Worm (Caenorhabditis elegans) whole organism, young adult: ENCODE results near the gene srxa-12.

Experiments
- B0261.1 ChIP-seq: sonication (generic microtip); optimal IDR thresholded peaks from 2 replicates; lab custom pipeline; 2016; ENCODE audit warnings: mild to moderate bottlenecking, missing genetic modification characterization, moderate library complexity, missing compliant biosample characterization
- F22D6.2 ChIP-seq: sonication (generic microtip); optimal IDR thresholded peaks from 2 replicates; lab custom pipeline; 2016; ENCODE audit warnings: mild to moderate bottlenecking, missing genetic modification characterization, missing compliant biosample characterization
- F33H1.4 ChIP-seq: fragments of 200-800 bp; sonication (Bioruptor generic); IDR thresholded peaks from 2 replicates; pipeline ENCODE4 v1.3.6; 2022; ENCODE audit warnings: missing genetic modification reagents, missing genetic modification characterization, missing compliant biosample characterization
- F49E8.2 ChIP-seq: sonication (generic microtip); optimal IDR thresholded peaks from 3 replicates; lab custom pipeline; 2017; ENCODE audit warnings: missing genetic modification characterization, mild to moderate bottlenecking, missing compliant biosample characterization, antibody characterized with exemption, moderate library complexity; ENCODE audit not compliant: insufficient read depth
- F52B5.7 ChIP-seq: sonication (generic microtip); optimal IDR thresholded peaks from 2 replicates; lab custom pipeline; 2016; ENCODE audit warnings: mild to moderate bottlenecking, missing genetic modification characterization, missing compliant biosample characterization
- F55B11.4 ChIP-seq: sonication (generic microtip); optimal IDR thresholded peaks from 2 replicates; lab custom pipeline; 2016; ENCODE audit warnings: missing compliant biosample characterization, missing genetic modification characterization, borderline replicate concordance; ENCODE audit not compliant: insufficient read depth
- F57A8.1 ChIP-seq: fragments of 200-800 bp; sonication (Bioruptor generic); optimal IDR thresholded peaks from 2 replicates; lab custom pipeline; 2018; ENCODE audit warnings: mild to moderate bottlenecking, missing genetic modification characterization, moderate library complexity, missing compliant biosample characterization
- Y53F4B.3 ChIP-seq: fragments of 200-800 bp; sonication (Bioruptor generic); IDR thresholded peaks from 2 replicates; pipeline ENCODE4 v1.3.6; 2022; ENCODE audit warnings: missing genetic modification reagents, missing genetic modification characterization, missing compliant biosample characterization
- Y79H2A.3 ChIP-seq: fragments of 200-800 bp; sonication (Bioruptor generic); conservative IDR thresholded peaks from 2 replicates; pipeline ENCODE4 v1.3.6; 2022; ENCODE audit warnings: missing genetic modification reagents, missing genetic modification characterization, missing compliant biosample characterization
- akir-1 ChIP-seq: fragments of 200-800 bp; sonication (Bioruptor generic); optimal IDR thresholded peaks from 2 replicates; lab custom pipeline; 2018; ENCODE audit warnings: mild to moderate bottlenecking, missing genetic modification characterization, moderate library complexity, missing compliant biosample characterization
- ama-1 ChIP-seq, 3 experiments: fragments of 150-350 bp in 1 of 3; sonication (generic microtip) in 2 of 3; optimal IDR thresholded peaks; 2 replicates each; lab custom pipeline; 2014 to 2018; ENCODE audit warnings: missing biosample characterization in 2 of 3, missing genetic modification characterization in 2 of 3, missing genetic modification reagents in 2 of 3
- atf-7 ChIP-seq: sonication (generic microtip); optimal IDR thresholded peaks from 2 replicates; lab custom pipeline; 2017; ENCODE audit warnings: mild to moderate bottlenecking, missing genetic modification characterization, missing compliant biosample characterization
- athp-1 ChIP-seq: sonication (generic microtip); optimal IDR thresholded peaks from 2 replicates; lab custom pipeline; 2017; ENCODE audit warnings: mild to moderate bottlenecking, missing genetic modification characterization, missing compliant biosample characterization
- attf-3 ChIP-seq: fragments of 200-800 bp; sonication (Bioruptor generic); conservative IDR thresholded peaks from 2 replicates; pipeline ENCODE4 v1.3.6; 2022; ENCODE audit warnings: missing genetic modification reagents, missing genetic modification characterization, missing compliant biosample characterization
- attf-6 ChIP-seq: fragments of 200-800 bp; sonication (Bioruptor generic); IDR thresholded peaks from 2 replicates; pipeline ENCODE4 v1.3.6; 2022; ENCODE audit warnings: missing genetic modification reagents, missing genetic modification characterization, missing compliant biosample characterization
- ccch-3 ChIP-seq: fragments of 200-800 bp; sonication (Bioruptor generic); optimal IDR thresholded peaks from 2 replicates; lab custom pipeline; 2018; ENCODE audit warnings: mild to moderate bottlenecking, missing genetic modification characterization, missing compliant biosample characterization
- cebp-2 ChIP-seq: fragments of 200-800 bp; sonication (Bioruptor generic); IDR thresholded peaks from 2 replicates; pipeline ENCODE4 v1.3.6; 2022; ENCODE audit warnings: missing genetic modification characterization, missing compliant biosample characterization
- ceh-40 ChIP-seq: fragments of 200-800 bp; sonication (Bioruptor generic); IDR thresholded peaks from 2 replicates; pipeline ENCODE4 v1.3.6; 2022; ENCODE audit warnings: missing genetic modification characterization, missing compliant biosample characterization
- ekl-4 ChIP-seq: fragments of 200-800 bp; sonication (Bioruptor generic); IDR thresholded peaks from 2 replicates; pipeline ENCODE4 v1.3.6; 2022; ENCODE audit warnings: missing genetic modification reagents, missing genetic modification characterization, missing compliant biosample characterization
- gei-17 ChIP-seq: fragments of 200-800 bp; sonication (Bioruptor generic); optimal IDR thresholded peaks from 2 replicates; lab custom pipeline; 2018; ENCODE audit warnings: mild to moderate bottlenecking, missing genetic modification characterization, missing compliant biosample characterization
- hmg-20 ChIP-seq: fragments of 200-800 bp; sonication (Bioruptor generic); IDR thresholded peaks from 2 replicates; pipeline ENCODE4 v1.3.6; 2022; ENCODE audit warnings: missing genetic modification reagents, missing genetic modification characterization, missing compliant biosample characterization
- lin-26 ChIP-seq: fragments of 200-800 bp; sonication (Bioruptor generic); IDR thresholded peaks from 2 replicates; pipeline ENCODE4 v1.3.6; 2022; ENCODE audit warnings: missing genetic modification reagents, missing genetic modification characterization, missing compliant biosample characterization
- lin-35 ChIP-seq, 3 experiments: fragments of 150-350 bp in 2 of 3; sonication (generic microtip) in 1 of 3; optimal IDR thresholded peaks; 2 replicates each; lab custom pipeline; 2014 to 2018; ENCODE audit warnings: missing biosample characterization in 3 of 3, missing genetic modification characterization in 3 of 3, missing genetic modification reagents in 3 of 3
- lin-40 ChIP-seq: sonication (generic microtip); optimal IDR thresholded peaks from 2 replicates; lab custom pipeline; 2016; ENCODE audit warnings: missing genetic modification characterization, mild to moderate bottlenecking, missing compliant biosample characterization, missing genotype, missing genetic modification reagents
- lir-1 ChIP-seq: fragments of 200-800 bp; sonication (Bioruptor generic); conservative IDR thresholded peaks from 2 replicates; pipeline ENCODE4 v1.3.6; 2022; ENCODE audit warnings: missing genetic modification reagents, missing genetic modification characterization, missing compliant biosample characterization
- lsy-27 ChIP-seq: sonication (generic microtip); optimal IDR thresholded peaks from 2 replicates; lab custom pipeline; 2017; ENCODE audit warnings: missing genetic modification characterization, mild to moderate bottlenecking, missing compliant biosample characterization, antibody characterized with exemption, missing genotype, borderline replicate concordance; ENCODE audit not compliant: insufficient read depth
- madf-6 ChIP-seq: fragments of 200-800 bp; sonication (Bioruptor generic); IDR thresholded peaks from 2 replicates; pipeline ENCODE4 v1.3.6; 2022; ENCODE audit warnings: missing genetic modification reagents, missing genetic modification characterization, missing compliant biosample characterization
- mxl-1 ChIP-seq: sonication (generic microtip); optimal IDR thresholded peaks from 2 replicates; lab custom pipeline; 2016; ENCODE audit warnings: missing genetic modification characterization, missing compliant biosample characterization
- nfya-1 ChIP-seq: sonication (generic microtip); optimal IDR thresholded peaks from 2 replicates; lab custom pipeline; 2017; ENCODE audit warnings: antibody characterized with exemption, missing compliant biosample characterization, missing genetic modification characterization, borderline replicate concordance; ENCODE audit not compliant: insufficient read depth
- nfyb-1 ChIP-seq: fragments of 200-800 bp; sonication (Bioruptor generic); IDR thresholded peaks from 2 replicates; pipeline ENCODE4 v1.3.6; 2022; ENCODE audit warnings: missing genetic modification reagents, missing genetic modification characterization, missing compliant biosample characterization
- nhr-27 ChIP-seq: fragments of 200-800 bp; sonication (Bioruptor generic); optimal IDR thresholded peaks from 2 replicates; lab custom pipeline; 2018; ENCODE audit warnings: mild to moderate bottlenecking, missing genetic modification characterization, moderate library complexity, missing compliant biosample characterization
- nhr-80 ChIP-seq: sonication (generic microtip); optimal IDR thresholded peaks from 2 replicates; lab custom pipeline; 2016; ENCODE audit warnings: missing genetic modification characterization, missing compliant biosample characterization
- pbrm-1 ChIP-seq: fragments of 200-800 bp; sonication (Bioruptor generic); IDR thresholded peaks from 2 replicates; pipeline ENCODE4 v1.3.6; 2022; ENCODE audit warnings: missing genetic modification reagents, missing genetic modification characterization, missing compliant biosample characterization
- snpc-3.4 ChIP-seq: sonication (generic microtip); optimal IDR thresholded peaks from 2 replicates; lab custom pipeline; 2017; ENCODE audit warnings: missing genetic modification characterization, mild to moderate bottlenecking, missing compliant biosample characterization, antibody characterized with exemption, moderate library complexity, missing genotype, missing genetic modification reagents
- somi-1 ChIP-seq: fragments of 200-800 bp; sonication (Bioruptor generic); optimal IDR thresholded peaks from 2 replicates; lab custom pipeline; 2018; ENCODE audit warnings: mild to moderate bottlenecking, missing genetic modification characterization, missing compliant biosample characterization
- unc-62 ChIP-seq: fragments of 150-350 bp; optimal IDR thresholded peaks from 2 replicates; lab custom pipeline; 2014; ENCODE audit warnings: missing biosample characterization, missing genetic modification reagents, missing genetic modification characterization
- zfh-2 ChIP-seq: fragments of 200-800 bp; sonication (Bioruptor generic); conservative IDR thresholded peaks from 2 replicates; pipeline ENCODE4 v1.3.6; 2022; ENCODE audit warnings: missing genetic modification reagents, missing genetic modification characterization, missing compliant biosample characterization
- zim-3 ChIP-seq: sonication (generic microtip); optimal IDR thresholded peaks from 2 replicates; lab custom pipeline; 2017; ENCODE audit warnings: mild to moderate bottlenecking, missing genetic modification characterization, moderate library complexity, missing compliant biosample characterization
- ztf-18 ChIP-seq: sonication (generic microtip); optimal IDR thresholded peaks from 2 replicates; lab custom pipeline; 2016; ENCODE audit warnings: missing genotype, mild to moderate bottlenecking, missing genetic modification characterization, missing compliant biosample characterization
- ztf-3 ChIP-seq: fragments of 200-800 bp; sonication (Bioruptor generic); optimal IDR thresholded peaks from 2 replicates; lab custom pipeline; 2018; ENCODE audit warnings: mild to moderate bottlenecking, missing genetic modification characterization, missing compliant biosample characterization
- ztf-6 ChIP-seq: fragments of 200-800 bp; sonication (Bioruptor generic); IDR thresholded peaks from 2 replicates; pipeline ENCODE4 v1.3.6; 2022; ENCODE audit warnings: missing genetic modification reagents, missing genetic modification characterization, missing compliant biosample characterization

The srxa-12 gene

ce11 chrV:13909400-13909799 lies 17.1 kb upstream of the srxa-12 start, which contains the start of gene C06B3.7 (continued):
- TF ChIP-seq lin-26 (GFP tag; lab: Robert Waterston, UW) (no peak), nfya-1 (no peak), cebp-2 (GFP tag; lab: Robert Waterston, UW) (no peak), pbrm-1 (no peak), nhr-27 (tag; lab: Kevin White, UChicago) (no peak), mxl-1 (no peak), nfyb-1 (GFP tag; lab: Robert Waterston, UW) (peak; percentile 46; the same call in 1 of the 2 replicates), lir-1 (GFP tag; lab: Robert Waterston, UW) (peak; percentile 34; the same call in 1 of the 2 replicates), nhr-80 (tag; lab: Kevin White, UChicago) (peak; percentile 83), akir-1 (GFP tag; lab: Kevin White, UChicago) (no peak), lin-35 (GFP tag; optimal IDR thresholded peaks at IDR 0.05; lab: Kevin White, UChicago) (no peak), ekl-4 (GFP tag; lab: Robert Waterston, UW) (no peak), ceh-40 (no peak), F52B5.7 (tag; lab: Kevin White, UChicago) (no peak), F22D6.2 (tag; lab: Kevin White, UChicago) (no peak), unc-62 (GFP tag; lab: Kevin White, UChicago) (peak; percentile 62), zfh-2 (GFP tag; lab: Robert Waterston, UW) (no peak), ccch-3 (GFP tag; lab: Kevin White, UChicago) (no peak), F33H1.4 (GFP tag; lab: Robert Waterston, UW) (no peak), F55B11.4 (tag; lab: Kevin White, UChicago) (no peak), ztf-3 (no peak), lsy-27 (tag; lab: Kevin White, UChicago) (no peak), F49E8.2 (tag; lab: Kevin White, UChicago) (no peak), ama-1 (optimal IDR thresholded peaks at IDR 0.05; lab: Kevin White, UChicago) (no peak), ama-1 (GFP tag; optimal IDR thresholded peaks at IDR 0.05; lab: Kevin White, UChicago) (no peak), atf-7 (tag; lab: Kevin White, UChicago) (peak; percentile 96), zim-3 (no peak), gei-17 (no peak), snpc-3.4 (no peak), ztf-6 (GFP tag; lab: Robert Waterston, UW) (no peak), attf-3 (GFP tag; lab: Robert Waterston, UW) (no peak), Y79H2A.3 (GFP tag; lab: Robert Waterston, UW) (no peak), B0261.1 (tag; lab: Kevin White, UChicago) (no peak), madf-6 (GFP tag; lab: Robert Waterston, UW) (no peak), Y53F4B.3 (GFP tag; lab: Robert Waterston, UW) (no peak), hmg-20 (GFP tag; lab: Robert Waterston, UW) (no peak), ztf-18 (tag; lab: Kevin White, UChicago) (no peak), somi-1 (GFP tag; lab: Kevin White, UChicago) (peak; percentile 53), athp-1 (tag; lab: Kevin White, UChicago) (no peak), attf-6 (GFP tag; lab: Robert Waterston, UW) (no peak), F57A8.1 (no peak), lin-40 (tag; lab: Kevin White, UChicago) (peak; percentile 71)
